Worm (Caenorhabditis elegans) whole organism, L2 larva: ENCODE results near the gene T11B7.2.
A peak's percentile ranks its signal among the peaks of the same experiment; 100 is the strongest.

Source experiments
- ZK546.5 ChIP-seq: sonication (generic microtip); optimal IDR thresholded peaks from 2 replicates; lab custom pipeline; 2017; ENCODE audit warnings: missing biosample characterization, missing genetic modification characterization
- blmp-1 ChIP-seq: sonication (generic microtip); optimal IDR thresholded peaks from 2 replicates; lab custom pipeline; 2017; ENCODE audit warnings: missing genetic modification characterization, mild to moderate bottlenecking, missing compliant biosample characterization, antibody characterized with exemption, moderate library complexity; ENCODE audit not compliant: insufficient read depth
- fos-1 ChIP-seq: fragments of 150-350 bp; optimal IDR thresholded peaks from 2 replicates; lab custom pipeline; 2014; ENCODE audit warnings: missing biosample characterization, missing genetic modification characterization
- mab-5 ChIP-seq: fragments of 150-350 bp; optimal IDR thresholded peaks from 2 replicates; lab custom pipeline; 2014; ENCODE audit warnings: missing biosample characterization, missing genetic modification characterization
- mbf-1 ChIP-seq: sonication (generic microtip); optimal IDR thresholded peaks from 2 replicates; lab custom pipeline; 2017; ENCODE audit warnings: missing biosample characterization, missing genetic modification characterization
- nhr-11 ChIP-seq: fragments of 150-350 bp; optimal IDR thresholded peaks from 2 replicates; lab custom pipeline; 2014; ENCODE audit warnings: missing biosample characterization, missing genetic modification characterization
- nhr-21 ChIP-seq: fragments of 150-350 bp; optimal IDR thresholded peaks from 2 replicates; lab custom pipeline; 2014; ENCODE audit warnings: missing biosample characterization, missing genetic modification characterization
- nhr-23 ChIP-seq: fragments of 150-350 bp; optimal IDR thresholded peaks from 2 replicates; lab custom pipeline; 2014; ENCODE audit warnings: missing biosample characterization, missing genetic modification reagents, missing genetic modification characterization
- nhr-25 ChIP-seq: fragments of 150-350 bp; sonication (generic microtip); optimal IDR thresholded peaks from 3 replicates; lab custom pipeline; 2014; ENCODE audit warnings: missing biosample characterization, missing genetic modification characterization
- sma-3 ChIP-seq: sonication (generic microtip); optimal IDR thresholded peaks from 2 replicates; lab custom pipeline; 2016; ENCODE audit warnings: missing genetic modification reagents, missing genetic modification characterization, missing compliant biosample characterization
- snpc-4 ChIP-seq: fragments of 150-350 bp; optimal IDR thresholded peaks from 2 replicates; lab custom pipeline; 2014; ENCODE audit warnings: missing biosample characterization, missing genetic modification characterization
- unc-55 ChIP-seq: fragments of 150-350 bp; sonication (generic microtip); optimal IDR thresholded peaks from 3 replicates; lab custom pipeline; 2014; ENCODE audit warnings: missing biosample characterization, missing genetic modification reagents, missing genetic modification characterization

DNA sequence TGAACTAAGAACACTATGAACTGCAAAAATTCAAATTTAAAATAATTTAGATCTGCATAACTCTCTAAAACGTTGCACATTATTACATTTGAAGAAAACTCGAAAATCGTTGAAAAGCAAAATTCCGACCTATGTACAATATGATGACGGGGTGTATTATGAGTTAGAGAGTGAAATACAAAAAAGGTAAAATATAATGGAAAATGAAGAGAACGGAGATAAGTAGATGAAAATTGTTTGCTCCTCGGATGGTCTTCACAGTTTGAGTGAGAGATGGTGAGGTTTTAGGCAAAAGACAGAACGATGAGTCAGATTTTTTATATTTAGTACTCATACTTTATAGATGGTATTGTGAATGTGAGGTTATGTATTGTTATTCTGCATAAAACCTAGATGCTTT, 37.0 kb downstream of the T11B7.2 start:
- TF ChIP-seq mbf-1 (no peak), ZK546.5 (tag; lab: Kevin White, UChicago) (no peak), nhr-11 (tag; lab: Kevin White, UChicago) (no peak), nhr-25 (tag; lab: Kevin White, UChicago) (no peak), blmp-1 (tag; lab: Kevin White, UChicago) (no peak), sma-3 (GFP tag; lab: Kevin White, UChicago) (no peak), nhr-23 (tag; lab: Kevin White, UChicago) (no peak), unc-55 (GFP tag; lab: Kevin White, UChicago) (no peak), snpc-4 (no peak), mab-5 (tag; lab: Kevin White, UChicago) (no peak), fos-1 (tag; lab: Kevin White, UChicago) (peak; percentile 78), nhr-21 (tag; lab: Kevin White, UChicago) (no peak)
